Fruit fly (Drosophila melanogaster): ENCODE measurements around the gene sgg.

The sgg gene

dm6 chrX:2590607-2591006 lies 43.1 kb upstream of the sgg start (continued):
- TF ChIP-seq CG15479 (GFP tag; optimal IDR thresholded peaks at IDR 0.05) (peak; percentile 74), grn (GFP tag; optimal IDR thresholded peaks at IDR 0.05) (peak; percentile 54), ap (GFP tag; IDR thresholded peaks at IDR 0.05) (no peak), cg (GFP tag; optimal IDR thresholded peaks at IDR 0.05) (peak; percentile 4), Med (GFP tag) (peak; percentile 79), CG10543 (GFP tag; optimal IDR thresholded peaks at IDR 0.05) (peak; percentile 57), vvl (GFP tag; IDR thresholded peaks at IDR 0.05) (no peak), sug (tag; optimal IDR thresholded peaks at IDR 0.05) (peak; percentile 78), tap (tag; optimal IDR thresholded peaks at IDR 0.05) (no peak), mirr (GFP tag; optimal IDR thresholded peaks at IDR 0.05) (peak; percentile 39), exex (tag; optimal IDR thresholded peaks at IDR 0.05) (peak; percentile 37), CG3726 (GFP tag; IDR thresholded peaks at IDR 0.05) (no peak), cwo (GFP tag; optimal IDR thresholded peaks at IDR 0.05) (peak; percentile 39), Dip2 (GFP tag; IDR thresholded peaks at IDR 0.05) (no peak)

dm6 chrX:2591315-2591999 lies 42.3 kb upstream of the sgg start:
- TF ChIP-seq D19A (tag; optimal IDR thresholded peaks at IDR 0.05) (no peak), CG18619 (GFP tag; optimal IDR thresholded peaks at IDR 0.05) (peak; percentile 58), Fer3 (tag; optimal IDR thresholded peaks at IDR 0.05) (peak; percentile 8), stwl (tag; optimal IDR thresholded peaks at IDR 0.05) (no peak), CG3065 (GFP tag; optimal IDR thresholded peaks at IDR 0.05) (no peak), CG8924 (tag; optimal IDR thresholded peaks at IDR 0.05) (peak; percentile 37), dan (GFP tag; IDR thresholded peaks at IDR 0.05) (no peak), CG12659 (GFP tag; optimal IDR thresholded peaks at IDR 0.05) (peak; percentile 54), Ravus (GFP tag; IDR thresholded peaks at IDR 0.05) (no peak), CG18011 (GFP tag; optimal IDR thresholded peaks at IDR 0.05) (no peak), prd (optimal IDR thresholded peaks at IDR 0.05) (no peak), prd (GFP tag; IDR thresholded peaks at IDR 0.05) (peak; percentile 33; the same call in 1 of the 3 replicates), CG3163 (GFP tag; optimal IDR thresholded peaks at IDR 0.05) (no peak), cad (GFP tag; optimal IDR thresholded peaks at IDR 0.05) (no peak), rib (GFP tag; IDR thresholded peaks at IDR 0.05) (no peak), Bgb (GFP tag; IDR thresholded peaks at IDR 0.05; ENCODE audit: partially characterized antibody) (no peak), CG1792 (GFP tag; optimal IDR thresholded peaks at IDR 0.05) (no peak), CG31224 (GFP tag; IDR thresholded peaks at IDR 0.05) (0 out of 2 replicates have a peak, but pooled peaks have one; percentile 24), ac (GFP tag; optimal IDR thresholded peaks at IDR 0.05) (no peak), onecut (GFP tag; IDR thresholded peaks at IDR 0.05) (no peak), CG3838 (GFP tag; optimal IDR thresholded peaks at IDR 0.05) (no peak), Hr51 (GFP tag; optimal IDR thresholded peaks at IDR 0.05) (peak in 1 of 2 experiments; percentile 48), Dek (tag; optimal IDR thresholded peaks at IDR 0.05) (no peak), Myb (GFP tag; optimal IDR thresholded peaks at IDR 0.05) (no peak), z (GFP tag; IDR thresholded peaks at IDR 0.05) (no peak), CG17359 (tag; optimal IDR thresholded peaks at IDR 0.05) (peak; percentile 16), Hand (GFP tag; optimal IDR thresholded peaks at IDR 0.05) (peak; percentile 43), btn (GFP tag; optimal IDR thresholded peaks at IDR 0.05) (no peak), yki (optimal IDR thresholded peaks at IDR 0.05) (no peak), Scr (GFP tag; IDR thresholded peaks at IDR 0.05; ENCODE audit: partially characterized antibody) (no peak), CG1529 (GFP tag; optimal IDR thresholded peaks at IDR 0.05) (no peak), CG7372 (GFP tag; IDR thresholded peaks at IDR 0.05) (no peak), CG15696 (tag; optimal IDR thresholded peaks at IDR 0.05) (no peak), gfzf (GFP tag; optimal IDR thresholded peaks at IDR 0.05) (no peak), CG9609 (GFP tag; optimal IDR thresholded peaks at IDR 0.05) (peak; percentile 12), CG14014 (GFP tag; IDR thresholded peaks at IDR 0.05) (no peak; the same call in 1 of the 2 replicates)

Measured in whole organism, embryonic.